Worm (Caenorhabditis elegans): ENCODE measurements around the gene srx-116.

DNA sequence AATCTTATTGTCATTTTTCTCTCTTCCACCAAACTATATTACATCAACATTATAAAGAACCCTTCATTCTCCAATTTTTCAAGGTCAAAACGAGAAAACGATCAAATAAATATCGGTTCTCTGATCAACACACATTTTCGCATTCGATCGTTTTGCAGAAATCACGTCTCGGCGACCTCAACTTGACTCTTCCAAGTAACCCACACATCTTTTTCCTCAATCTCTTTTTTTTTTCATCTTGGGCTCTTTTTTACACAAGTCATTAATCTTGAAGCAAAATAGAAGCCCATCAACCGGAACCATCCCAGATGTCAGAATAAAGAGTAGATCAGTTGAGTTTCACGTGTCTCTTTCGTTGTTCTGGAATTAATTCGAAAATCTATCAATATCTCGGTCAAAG, 34.5 kb upstream of the srx-116 start:
- TF ChIP-seq him-1 (tag; optimal IDR thresholded peaks at IDR 0.05): no peak
- TF ChIP-seq dao-5 (tag; optimal IDR thresholded peaks at IDR 0.05): no peak
- no peak for TF ChIP-seq W03F9.2 (tag; optimal IDR thresholded peaks at IDR 0.05)

All from whole organism, L4/young adult.